Worm (Caenorhabditis elegans) whole organism, L3 larva: ENCODE results near the gene gid-2.

Source experiments
- daf-12 ChIP-seq: fragments of 150-350 bp; optimal IDR thresholded peaks from 2 replicates; lab custom pipeline; 2014; ENCODE audit warnings: missing biosample characterization, missing genetic modification reagents, missing genetic modification characterization
- egl-27 ChIP-seq: sonication (generic microtip); optimal IDR thresholded peaks from 4 replicates; lab custom pipeline; 2017; ENCODE audit warnings: missing biosample characterization, missing genetic modification reagents, missing genetic modification characterization
- egl-5 ChIP-seq: fragments of 150-350 bp; optimal IDR thresholded peaks from 2 replicates; lab custom pipeline; 2017; ENCODE audit warnings: missing biosample characterization, missing genetic modification reagents, missing genetic modification characterization, inconsistent platforms
- elt-1 ChIP-seq: fragments of 150-350 bp; optimal IDR thresholded peaks from 2 replicates; lab custom pipeline; 2014; ENCODE audit warnings: missing biosample characterization, missing genetic modification characterization
- lsy-12 ChIP-seq: sonication (generic microtip); optimal IDR thresholded peaks from 2 replicates; lab custom pipeline; 2016; ENCODE audit warnings: mild to moderate bottlenecking, missing genetic modification characterization, missing compliant biosample characterization
- ztf-11 ChIP-seq: fragments of 150-350 bp; optimal IDR thresholded peaks from 2 replicates; lab custom pipeline; 2014; ENCODE audit warnings: missing biosample characterization, missing genetic modification characterization

gid-2 gene

DNA sequence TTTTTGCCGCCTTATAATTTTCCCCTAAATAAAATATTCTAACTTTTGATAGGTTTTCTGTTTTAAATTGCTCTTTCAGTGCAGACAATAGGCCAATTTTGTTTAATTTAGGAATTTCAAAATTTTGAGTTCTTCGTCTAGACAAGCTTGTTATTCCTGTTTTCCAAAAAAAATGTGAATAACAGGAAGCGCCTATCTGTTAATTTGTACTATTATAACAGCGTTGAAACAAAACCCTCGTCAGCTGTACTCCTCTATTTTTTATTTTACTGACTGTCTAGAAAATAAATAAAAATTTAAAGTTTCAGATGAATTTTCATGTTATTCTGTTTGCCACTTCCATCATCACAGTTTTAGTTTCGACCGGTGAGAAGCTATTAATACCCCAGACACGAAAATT lies 57.5 kb downstream of the gid-2 start, which contains the start of gene F47G3.4:
Gene F47G3.4 (plus strand): TSS at position 301 of the 400 bp plus-strand sequence.
- no peak for TF ChIP-seq egl-27 (tag; lab: Kevin White, UChicago)
- TF ChIP-seq egl-5 (tag; lab: Kevin White, UChicago) = no peak
- TF ChIP-seq, all 47 proteins: peak for 0

DNA sequence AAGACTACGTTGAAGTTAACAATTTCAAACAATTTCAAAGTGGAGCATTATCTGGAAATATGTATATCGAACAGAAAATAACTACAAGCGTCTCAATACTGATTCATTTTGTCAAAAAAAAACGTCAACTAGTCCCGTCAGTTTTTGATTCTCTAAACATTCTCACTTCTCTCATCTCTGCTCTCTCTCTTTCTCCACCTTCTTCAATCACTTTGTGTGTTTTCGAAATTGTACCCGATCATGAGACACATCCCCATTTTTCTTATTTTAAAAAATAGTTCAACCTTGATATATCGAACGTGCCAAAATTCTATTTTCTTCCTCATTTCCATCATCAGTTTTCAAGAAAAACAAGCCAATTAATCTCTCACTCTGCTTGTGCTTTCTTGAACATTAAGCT lies 57.9 kb downstream of the gid-2 start:
- TF ChIP-seq elt-1 (no peak), ztf-11 (tag; lab: Kevin White, UChicago) (no peak), lsy-12 (tag; lab: Kevin White, UChicago) (no peak), daf-12 (tag; lab: Kevin White, UChicago) (no peak)
